Worm (Caenorhabditis elegans): ENCODE results near the gene ncs-4.

ce11 chrX:10162476-10162875 is 13.8 kb upstream of the ncs-4 start:
- TF ChIP-seq Y5F2A.4 (GFP tag; optimal IDR thresholded peaks at IDR 0.05) (no peak), zag-1 (tag; optimal IDR thresholded peaks at IDR 0.05) (no peak), nhr-25 (tag; optimal IDR thresholded peaks at IDR 0.05; ENCODE audit: borderline replicate concordance, insufficient read depth) (no peak), nhr-10 (tag; optimal IDR thresholded peaks at IDR 0.05) (no peak), nhr-42 (GFP tag; IDR thresholded peaks at IDR 0.05) (no peak), duxl-1 (tag; optimal IDR thresholded peaks at IDR 0.05; ENCODE audit: poor library complexity) (no peak), nhr-6 (tag; optimal IDR thresholded peaks at IDR 0.05) (no peak), pha-4 (GFP tag; IDR thresholded peaks at IDR 0.05) (no peak), pha-4 (tag; optimal IDR thresholded peaks at IDR 0.05) (no peak), php-3 (GFP tag; IDR thresholded peaks at IDR 0.05) (no peak), fkh-10 (GFP tag; optimal IDR thresholded peaks at IDR 0.05) (peak; percentile 43)
